Worm (Caenorhabditis elegans): ENCODE results near the gene ttr-39.

Gene ttr-39

DNA sequence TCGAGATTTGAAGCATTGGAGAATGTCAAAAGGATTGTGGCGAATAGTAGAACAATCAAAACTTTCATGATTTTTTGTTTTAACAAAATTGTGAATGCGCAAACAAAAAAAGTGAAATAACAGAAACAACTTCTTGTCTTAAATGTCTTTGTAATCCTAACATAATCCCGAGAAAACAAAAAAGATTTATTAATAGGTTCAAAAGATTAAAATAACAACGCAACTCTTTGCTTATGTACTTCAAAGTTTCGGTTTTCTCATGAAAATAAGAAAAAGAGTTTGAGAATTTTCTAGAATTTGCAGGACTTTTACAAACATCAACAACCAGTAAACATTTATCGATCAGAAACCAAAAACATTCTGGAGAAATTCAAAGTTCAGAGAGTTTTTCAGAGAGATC is at the start of gene ttr-39:
Gene ttr-39 (minus strand): TSS at position 101 of the 400 bp plus-strand sequence.
- TF ChIP-seq C16A3.4 (tag; optimal IDR thresholded peaks at IDR 0.05) (no peak), mab-9 (GFP tag; IDR thresholded peaks at IDR 0.05) (0 out of 2 replicates have a peak, but pooled peaks have one; percentile 21)

DNA sequence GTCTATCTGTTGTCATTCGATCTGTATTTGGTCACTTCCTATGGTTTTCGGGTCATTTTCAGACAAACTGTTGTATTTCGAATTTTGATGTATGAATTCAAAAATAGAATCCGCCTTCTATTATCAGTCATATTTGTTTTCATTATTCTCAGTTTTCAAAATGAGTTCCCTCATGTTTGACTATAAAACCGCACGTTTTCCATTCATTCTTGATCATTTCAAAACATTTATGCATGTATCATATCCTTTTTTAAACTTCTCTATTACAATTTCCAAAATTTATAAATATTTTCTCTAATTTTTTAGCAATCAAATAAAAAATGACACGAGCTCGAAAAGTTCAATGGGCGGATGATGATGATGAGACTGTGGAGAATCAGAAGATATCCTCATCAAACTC is 48.1 kb upstream of the ttr-39 start, which contains the start of gene K08F4.12:
Gene K08F4.12 (plus strand): TSS at position 301 of the 400 bp plus-strand sequence.
- no peak for TF ChIP-seq elt-2 (tag; optimal IDR thresholded peaks at IDR 0.05)

DNA sequence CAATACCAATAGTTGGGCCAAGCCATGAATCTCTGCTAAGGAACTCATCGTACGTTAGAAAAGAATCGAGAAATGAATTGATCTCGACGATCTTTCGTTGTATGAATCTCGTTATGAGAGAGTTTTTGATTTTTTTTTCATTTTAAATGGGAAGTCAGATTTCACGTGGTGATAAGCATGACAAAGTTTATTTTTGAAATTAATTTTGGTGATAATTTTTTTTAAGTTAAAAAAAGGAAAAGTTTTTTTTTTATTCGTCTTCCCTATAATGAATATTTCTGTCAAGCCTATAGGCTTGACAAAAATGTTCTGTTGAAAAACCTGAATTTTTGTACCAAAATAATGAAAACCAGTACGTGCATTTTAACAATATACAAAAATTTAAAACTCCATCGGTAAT is 46.1 kb upstream of the ttr-39 start, which contains the start of gene K08F4.5:
Gene K08F4.5 (minus strand): TSS at position 101 of the 400 bp plus-strand sequence.
- no peak for TF ChIP-seq nhr-28 (tag; optimal IDR thresholded peaks at IDR 0.05)
- TF ChIP-seq lin-35 (GFP tag; optimal IDR thresholded peaks at IDR 0.05): no peak
- no peak for TF ChIP-seq fkh-10 (GFP tag; optimal IDR thresholded peaks at IDR 0.05)
- no peak for TF ChIP-seq mdl-1 (tag; optimal IDR thresholded peaks at IDR 0.05)
- no peak for TF ChIP-seq F16B12.6 (tag; optimal IDR thresholded peaks at IDR 0.05)
- TF ChIP-seq jun-1 (tag; optimal IDR thresholded peaks at IDR 0.05): no peak
- TF ChIP-seq nhr-20 (tag; optimal IDR thresholded peaks at IDR 0.05): no peak
- TF ChIP-seq pag-3 (tag; optimal IDR thresholded peaks at IDR 0.05; ENCODE audit: borderline replicate concordance, insufficient read depth): no peak
- TF ChIP-seq snu-23 (GFP tag; optimal IDR thresholded peaks at IDR 0.05): no peak
- TF ChIP-seq grh-1 (GFP tag; IDR thresholded peaks at IDR 0.05): no peak
- TF ChIP-seq fkh-8 (tag; optimal IDR thresholded peaks at IDR 0.05): no peak
- no peak for TF ChIP-seq sox-4 (tag; optimal IDR thresholded peaks at IDR 0.05)
- TF ChIP-seq ceh-82 (tag; optimal IDR thresholded peaks at IDR 0.05): no peak
- no peak for TF ChIP-seq Y116A8C.19 (tag; optimal IDR thresholded peaks at IDR 0.05; ENCODE audit: borderline replicate concordance)
- no peak for TF ChIP-seq nhr-47 (tag; optimal IDR thresholded peaks at IDR 0.05)
- TF ChIP-seq C34B4.2 (tag; optimal IDR thresholded peaks at IDR 0.05): no peak
- TF ChIP-seq tbx-2 (tag; optimal IDR thresholded peaks at IDR 0.05): no peak

DNA sequence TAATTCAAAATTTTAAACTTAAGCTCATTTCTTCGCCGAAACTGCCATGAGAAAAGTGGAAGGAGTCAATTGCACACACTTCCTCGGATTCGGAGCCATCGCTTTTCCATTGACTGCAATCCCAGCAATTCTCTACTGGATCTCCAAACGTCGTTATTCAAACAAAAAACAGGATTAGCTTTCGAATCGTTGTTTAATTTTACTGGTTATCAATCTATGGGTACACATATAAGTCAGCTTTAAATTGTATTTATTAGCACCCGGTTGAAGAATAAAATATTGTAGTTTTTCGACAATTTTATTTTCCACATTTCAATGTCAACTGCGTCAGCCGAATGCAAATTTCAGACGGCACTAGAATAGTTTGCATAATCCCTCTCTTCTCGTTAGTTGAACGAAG is 40.3 kb upstream of the ttr-39 start, which contains the start of gene glt-3:
Gene glt-3 (plus strand): TSS at position 301 of the 400 bp plus-strand sequence.
- TF ChIP-seq isw-1 (GFP tag; IDR thresholded peaks at IDR 0.05) (no peak), egl-13 (tag; optimal IDR thresholded peaks at IDR 0.05) (no peak), lir-3 (tag; optimal IDR thresholded peaks at IDR 0.05; ENCODE audit: poor library complexity) (no peak), zip-4 (GFP tag; optimal IDR thresholded peaks at IDR 0.05) (no peak), sptf-1 (tag; optimal IDR thresholded peaks at IDR 0.05) (no peak), ets-5 (GFP tag; IDR thresholded peaks at IDR 0.05) (no peak), unc-62 (GFP tag; optimal IDR thresholded peaks at IDR 0.05) (no peak), efl-3 (GFP tag; optimal IDR thresholded peaks at IDR 0.05) (no peak), ceh-8 (GFP tag; optimal IDR thresholded peaks at IDR 0.05) (no peak), mab-9 (GFP tag; IDR thresholded peaks at IDR 0.05) (no peak), nhr-77 (tag; optimal IDR thresholded peaks at IDR 0.05) (no peak), efl-1 (optimal IDR thresholded peaks at IDR 0.05) (no peak), efl-1 (GFP tag; optimal IDR thresholded peaks at IDR 0.05 in 1 of 2) (no peak), fkh-10 (GFP tag; optimal IDR thresholded peaks at IDR 0.05) (no peak), xbp-1 (tag; optimal IDR thresholded peaks at IDR 0.05) (no peak)

DNA sequence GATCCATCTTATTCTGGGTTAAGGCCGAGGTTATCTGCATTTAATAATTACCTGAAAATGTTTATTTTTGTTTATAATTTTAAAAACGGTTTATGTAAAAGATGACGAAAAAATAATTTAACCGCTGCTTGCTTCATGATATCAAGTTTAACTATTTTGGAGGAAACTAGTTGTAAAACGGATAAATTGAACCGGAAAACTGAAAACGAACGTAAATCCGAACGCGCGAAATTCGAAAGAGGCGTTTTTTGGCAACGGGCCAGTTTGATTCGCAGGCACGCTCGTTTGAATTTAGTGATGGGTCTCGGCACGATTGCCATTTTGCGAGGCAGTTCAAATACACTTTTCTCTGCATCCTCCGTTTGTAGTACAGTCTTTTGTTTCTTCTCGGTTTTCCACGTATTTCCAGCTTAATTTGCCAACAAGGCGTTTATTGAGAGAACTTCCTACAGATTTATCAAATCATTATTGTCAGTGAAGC is 39.3 kb upstream of the ttr-39 start, which contains the start of the genes gtbp-1 and K08F4.3:
Gene gtbp-1 (minus strand): TSS at position 51 of the 481 bp plus-strand sequence.
Gene K08F4.3 (plus strand): TSS at position 352 of the 481 bp plus-strand sequence.
- TF ChIP-seq zag-1 (tag; optimal IDR thresholded peaks at IDR 0.05) (no peak), sup-37 (GFP tag; optimal IDR thresholded peaks at IDR 0.05) (no peak), lin-14 (GFP tag; optimal IDR thresholded peaks at IDR 0.05) (no peak), grh-1 (GFP tag; IDR thresholded peaks at IDR 0.05) (peak; percentile 38; the same call in 1 of the 2 replicates), ceh-63 (GFP tag; optimal IDR thresholded peaks at IDR 0.05) (no peak), ama-1 (optimal IDR thresholded peaks at IDR 0.05) (no peak), F16B12.6 (tag; optimal IDR thresholded peaks at IDR 0.05) (peak; percentile 45), nhr-20 (tag; optimal IDR thresholded peaks at IDR 0.05) (peak; percentile 68), mdl-1 (tag; optimal IDR thresholded peaks at IDR 0.05) (peak in 1 of 2 experiments; percentile 66), ceh-88 (GFP tag; IDR thresholded peaks at IDR 0.05) (no peak; the same call in 1 of the 2 replicates), C04F5.9 (tag; optimal IDR thresholded peaks at IDR 0.05) (no peak), snu-23 (GFP tag; optimal IDR thresholded peaks at IDR 0.05) (peak; percentile 83), hpl-2 (GFP tag; optimal IDR thresholded peaks at IDR 0.05) (no peak), sptf-1 (tag; optimal IDR thresholded peaks at IDR 0.05) (no peak), tlp-1 (tag; optimal IDR thresholded peaks at IDR 0.05) (no peak), alr-1 (tag; optimal IDR thresholded peaks at IDR 0.05; ENCODE audit: borderline replicate concordance) (no peak), hlh-4 (tag; optimal IDR thresholded peaks at IDR 0.05) (no peak), jun-1 (tag; optimal IDR thresholded peaks at IDR 0.05) (peak; percentile 53), mab-9 (GFP tag; IDR thresholded peaks at IDR 0.05) (no peak), skn-1 (tag; optimal IDR thresholded peaks at IDR 0.05) (peak; percentile 75), ceh-82 (tag; optimal IDR thresholded peaks at IDR 0.05) (peak in 1 of 3 experiments; percentile 71)
